Worm (Caenorhabditis elegans) whole organism, late embryonic: ENCODE measurements around the gene gldi-8.

ENCODE experiments used
- C38D4.7 ChIP-seq: fragments of 200-800 bp; sonication (Bioruptor generic); optimal IDR thresholded peaks from 2 replicates; lab custom pipeline; 2018; ENCODE audit warnings: mild to moderate bottlenecking, missing genetic modification characterization, moderate library complexity, missing compliant biosample characterization
- F13H6.1 ChIP-seq: sonication (generic microtip); optimal IDR thresholded peaks from 2 replicates; lab custom pipeline; 2016; ENCODE audit warnings: missing genetic modification characterization, missing compliant biosample characterization
- K09A11.1 ChIP-seq: sonication (generic microtip); optimal IDR thresholded peaks from 2 replicates; lab custom pipeline; 2017; ENCODE audit warnings: antibody characterized with exemption, mild to moderate bottlenecking, missing genetic modification characterization, missing compliant biosample characterization; ENCODE audit not compliant: insufficient read depth
- T23F11.4 ChIP-seq: fragments of 200-800 bp; sonication (Bioruptor generic); optimal IDR thresholded peaks from 2 replicates; lab custom pipeline; 2018; ENCODE audit warnings: mild to moderate bottlenecking, missing genetic modification characterization, missing compliant biosample characterization
- Y22D7AL.16 ChIP-seq: sonication (generic microtip); optimal IDR thresholded peaks from 2 replicates; lab custom pipeline; 2016; ENCODE audit warnings: missing genetic modification characterization, missing compliant biosample characterization
- ahr-1 ChIP-seq: sonication (generic microtip); optimal IDR thresholded peaks from 2 replicates; lab custom pipeline; 2016; ENCODE audit warnings: missing genetic modification characterization, missing compliant biosample characterization
- ama-1 ChIP-seq: fragments of 150-350 bp; optimal IDR thresholded peaks from 2 replicates; lab custom pipeline; 2014
- ceh-14 ChIP-seq: sonication (generic microtip); optimal IDR thresholded peaks from 2 replicates; lab custom pipeline; 2016; ENCODE audit warnings: missing genotype, missing genetic modification characterization, missing compliant biosample characterization
- ceh-18 ChIP-seq: sonication (generic microtip); optimal IDR thresholded peaks from 2 replicates; lab custom pipeline; 2016; ENCODE audit warnings: missing genetic modification characterization, missing compliant biosample characterization
- ceh-19 ChIP-seq: fragments of 200-800 bp; sonication (Bioruptor generic); optimal IDR thresholded peaks from 2 replicates; lab custom pipeline; 2018; ENCODE audit warnings: mild to moderate bottlenecking, missing genetic modification characterization, missing compliant biosample characterization
- ceh-2 ChIP-seq: sonication (generic microtip); optimal IDR thresholded peaks from 2 replicates; lab custom pipeline; 2016; ENCODE audit warnings: missing genotype, missing genetic modification characterization, missing compliant biosample characterization
- ceh-30 ChIP-seq: fragments of 150-350 bp; optimal IDR thresholded peaks from 2 replicates; lab custom pipeline; 2014; ENCODE audit warnings: missing biosample characterization, missing genetic modification characterization
- ceh-34 ChIP-seq: sonication (generic microtip); optimal IDR thresholded peaks from 2 replicates; lab custom pipeline; 2016; ENCODE audit warnings: mild to moderate bottlenecking, missing genetic modification characterization, missing compliant biosample characterization
- ceh-48 ChIP-seq: sonication (generic microtip); optimal IDR thresholded peaks from 2 replicates; lab custom pipeline; 2016; ENCODE audit warnings: missing genetic modification characterization, inconsistent platforms, missing compliant biosample characterization
- ceh-6 ChIP-seq: fragments of 200-800 bp; sonication (Bioruptor generic); optimal IDR thresholded peaks from 2 replicates; lab custom pipeline; 2018; ENCODE audit warnings: mild to moderate bottlenecking, missing genetic modification characterization, missing compliant biosample characterization
- che-1 ChIP-seq: sonication (generic microtip); optimal IDR thresholded peaks from 2 replicates; lab custom pipeline; 2016; ENCODE audit warnings: mild to moderate bottlenecking, missing genetic modification characterization, missing compliant biosample characterization
- dmd-4 ChIP-seq: sonication (generic microtip); optimal IDR thresholded peaks from 2 replicates; lab custom pipeline; 2016; ENCODE audit warnings: borderline replicate concordance, missing genetic modification characterization, missing compliant biosample characterization
- dve-1 ChIP-seq: sonication (generic microtip); optimal IDR thresholded peaks from 2 replicates; lab custom pipeline; 2017; ENCODE audit warnings: antibody characterized with exemption, mild to moderate bottlenecking, missing genetic modification characterization, missing compliant biosample characterization
- elt-2 ChIP-seq: sonication (generic microtip); optimal IDR thresholded peaks from 2 replicates; lab custom pipeline; 2016; ENCODE audit warnings: missing genetic modification reagents, missing genetic modification characterization, missing compliant biosample characterization
- elt-4 ChIP-seq: sonication (generic microtip); optimal IDR thresholded peaks from 2 replicates; lab custom pipeline; 2016; ENCODE audit warnings: missing genetic modification characterization, missing compliant biosample characterization
- ets-4 ChIP-seq: sonication (generic microtip); optimal IDR thresholded peaks from 2 replicates; lab custom pipeline; 2016; ENCODE audit warnings: missing genetic modification characterization, missing compliant biosample characterization
- eyg-1 ChIP-seq: sonication (generic microtip); optimal IDR thresholded peaks from 2 replicates; lab custom pipeline; 2016; ENCODE audit warnings: missing genotype, missing genetic modification characterization, missing compliant biosample characterization
- hlh-13 ChIP-seq: fragments of 200-800 bp; sonication (Bioruptor generic); optimal IDR thresholded peaks from 2 replicates; lab custom pipeline; 2018; ENCODE audit warnings: mild to moderate bottlenecking, missing genetic modification characterization, missing compliant biosample characterization
- hlh-15 ChIP-seq: sonication (generic microtip); optimal IDR thresholded peaks from 2 replicates; lab custom pipeline; 2016; ENCODE audit warnings: missing genetic modification characterization, missing compliant biosample characterization
- hlh-30 ChIP-seq: sonication (generic microtip); optimal IDR thresholded peaks from 2 replicates; lab custom pipeline; 2017; ENCODE audit warnings: antibody characterized with exemption, missing genetic modification characterization, missing compliant biosample characterization; ENCODE audit not compliant: insufficient read depth
- hlh-6 ChIP-seq: sonication (generic microtip); optimal IDR thresholded peaks from 2 replicates; lab custom pipeline; 2016; ENCODE audit warnings: missing genotype, missing genetic modification characterization, missing compliant biosample characterization
- hlh-8 ChIP-seq: sonication (generic microtip); optimal IDR thresholded peaks from 2 replicates; lab custom pipeline; 2016; ENCODE audit warnings: missing genotype, missing genetic modification characterization, missing compliant biosample characterization
- lim-6 ChIP-seq: sonication (generic microtip); optimal IDR thresholded peaks from 2 replicates; lab custom pipeline; 2016; ENCODE audit warnings: missing genetic modification characterization, missing compliant biosample characterization
- madf-2 ChIP-seq: sonication (generic microtip); optimal IDR thresholded peaks from 2 replicates; lab custom pipeline; 2017; ENCODE audit warnings: missing genetic modification characterization, missing compliant biosample characterization
- nfya-1 ChIP-seq: sonication (generic microtip); optimal IDR thresholded peaks from 2 replicates; lab custom pipeline; 2017; ENCODE audit warnings: missing genetic modification characterization, mild to moderate bottlenecking, missing compliant biosample characterization, antibody characterized with exemption, moderate library complexity
- nhr-11 ChIP-seq: fragments of 150-350 bp; optimal IDR thresholded peaks from 2 replicates; lab custom pipeline; 2014; ENCODE audit warnings: missing biosample characterization, missing genetic modification characterization
- nhr-232 ChIP-seq: sonication (generic microtip); optimal IDR thresholded peaks from 2 replicates; lab custom pipeline; 2016; ENCODE audit warnings: missing genetic modification characterization, missing compliant biosample characterization
- odd-2 ChIP-seq: sonication (generic microtip); optimal IDR thresholded peaks from 2 replicates; lab custom pipeline; 2017; ENCODE audit warnings: antibody characterized with exemption, mild to moderate bottlenecking, missing genetic modification characterization, missing compliant biosample characterization
- pat-9 ChIP-seq: fragments of 200-800 bp; sonication (Bioruptor generic); optimal IDR thresholded peaks from 2 replicates; lab custom pipeline; 2018; ENCODE audit warnings: mild to moderate bottlenecking, missing genetic modification characterization, moderate library complexity, missing compliant biosample characterization
- pha-2 ChIP-seq: sonication (generic microtip); optimal IDR thresholded peaks from 2 replicates; lab custom pipeline; 2017; ENCODE audit warnings: mild to moderate bottlenecking, missing genetic modification characterization, missing compliant biosample characterization
- pros-1 ChIP-seq: fragments of 150-350 bp; optimal IDR thresholded peaks from 2 replicates; lab custom pipeline; 2014; ENCODE audit warnings: missing biosample characterization, missing genetic modification reagents, missing genetic modification characterization
- ref-2 ChIP-seq: sonication (generic microtip); optimal IDR thresholded peaks from 2 replicates; lab custom pipeline; 2016; ENCODE audit warnings: missing genetic modification characterization, missing compliant biosample characterization
- rnt-1 ChIP-seq: sonication (generic microtip); optimal IDR thresholded peaks from 2 replicates; lab custom pipeline; 2016; ENCODE audit warnings: missing genetic modification characterization, missing compliant biosample characterization
- sdc-2 ChIP-seq: sonication (generic microtip); optimal IDR thresholded peaks from 2 replicates; lab custom pipeline; 2016; ENCODE audit warnings: missing genotype, missing genetic modification characterization, missing compliant biosample characterization
- sox-2 ChIP-seq: fragments of 200-800 bp; sonication (Bioruptor generic); IDR thresholded peaks from 2 replicates; pipeline ENCODE4 v1.3.6; 2022; ENCODE audit warnings: missing genetic modification reagents, missing genetic modification characterization, missing compliant biosample characterization
- sox-4 ChIP-seq: sonication (generic microtip); optimal IDR thresholded peaks from 2 replicates; lab custom pipeline; 2017; ENCODE audit warnings: mild to moderate bottlenecking, missing genetic modification characterization, inconsistent platforms, missing compliant biosample characterization
- syd-9 ChIP-seq: sonication (generic microtip); optimal IDR thresholded peaks from 2 replicates; lab custom pipeline; 2016; ENCODE audit warnings: mild to moderate bottlenecking, missing genetic modification characterization, moderate library complexity, missing compliant biosample characterization
- tbx-2 ChIP-seq: sonication (generic microtip); optimal IDR thresholded peaks from 2 replicates; lab custom pipeline; 2016; ENCODE audit warnings: missing genetic modification characterization, missing compliant biosample characterization
- tbx-7 ChIP-seq: sonication (generic microtip); optimal IDR thresholded peaks from 2 replicates; lab custom pipeline; 2016; ENCODE audit warnings: missing genotype, missing genetic modification characterization, missing compliant biosample characterization
- unc-55 ChIP-seq: sonication (generic microtip); optimal IDR thresholded peaks from 2 replicates; lab custom pipeline; 2017; ENCODE audit warnings: missing biosample characterization, missing genetic modification reagents, missing genetic modification characterization
- unc-86 ChIP-seq: sonication (generic microtip); optimal IDR thresholded peaks from 2 replicates; lab custom pipeline; 2016; ENCODE audit warnings: missing genetic modification characterization, missing compliant biosample characterization

Gene gldi-8

DNA sequence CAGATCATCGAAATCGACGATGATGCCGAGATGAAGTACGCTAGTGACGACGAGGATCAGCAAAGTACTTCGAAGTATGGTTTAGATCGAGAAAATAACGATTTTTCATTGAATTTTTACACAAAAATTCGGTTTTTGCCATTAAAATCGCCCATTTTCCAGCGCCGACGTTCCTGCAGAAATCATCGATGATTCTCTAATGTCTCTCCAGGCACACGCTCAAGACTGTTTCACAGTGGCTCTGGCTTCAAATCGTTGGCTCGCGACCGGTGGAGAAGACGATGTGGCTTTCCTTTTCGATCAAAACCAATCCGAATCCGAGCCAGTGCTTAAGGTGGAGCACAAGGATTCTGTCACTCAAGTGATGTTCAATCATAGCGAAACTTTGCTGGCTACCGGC is 9.9 kb upstream of the gldi-8 start:
- no peak for TF ChIP-seq nfya-1 (tag; lab: Kevin White, UChicago)
- TF ChIP-seq madf-2 (tag; lab: Kevin White, UChicago), result no peak
- no peak for TF ChIP-seq ceh-2 (tag; lab: Kevin White, UChicago)
- no peak for TF ChIP-seq sox-4
- TF ChIP-seq unc-86 (tag; lab: Kevin White, UChicago), result no peak
- TF ChIP-seq tbx-7 (tag; lab: Kevin White, UChicago), result no peak
- TF ChIP-seq pros-1, result no peak
- no peak for TF ChIP-seq lim-6 (tag; lab: Kevin White, UChicago)
- no peak for TF ChIP-seq ceh-18
- no peak for TF ChIP-seq eyg-1 (tag; lab: Kevin White, UChicago)
- no peak for TF ChIP-seq ceh-48 (tag; lab: Kevin White, UChicago)
- no peak for TF ChIP-seq ceh-19 (GFP tag; lab: Kevin White, UChicago)
- no peak for TF ChIP-seq hlh-15 (tag; lab: Kevin White, UChicago)
- no peak for TF ChIP-seq odd-2 (tag; lab: Kevin White, UChicago)

DNA sequence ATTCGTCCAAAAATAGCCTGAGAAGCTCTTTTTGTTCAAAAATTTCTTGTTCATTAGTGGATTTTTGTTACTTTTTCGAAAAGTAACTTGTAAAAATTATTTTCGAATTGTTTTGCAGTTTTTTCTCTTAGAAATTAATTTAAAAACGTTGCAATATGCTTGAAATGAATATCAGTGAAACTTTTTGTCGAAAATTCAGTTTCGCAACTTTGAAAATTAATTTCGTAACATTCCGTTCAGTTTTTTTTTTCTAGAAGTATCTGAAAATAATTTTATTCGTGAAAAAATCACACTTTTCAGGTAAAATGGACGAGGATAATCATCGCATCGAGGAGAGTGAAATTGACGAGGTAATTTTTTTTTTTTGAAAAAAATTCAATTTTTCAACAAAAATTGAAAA is 9.5 kb upstream of the gldi-8 start, which contains the start of gene Y111B2A.12:
Gene Y111B2A.12 (plus strand): TSS at position 301 of the 400 bp plus-strand sequence.
- TF ChIP-seq nhr-11 (tag; lab: Kevin White, UChicago) (no peak), ets-4 (tag; lab: Kevin White, UChicago) (no peak), C38D4.7 (GFP tag; lab: Kevin White, UChicago) (no peak), che-1 (tag; lab: Kevin White, UChicago) (no peak), F13H6.1 (tag; lab: Kevin White, UChicago) (no peak)

DNA sequence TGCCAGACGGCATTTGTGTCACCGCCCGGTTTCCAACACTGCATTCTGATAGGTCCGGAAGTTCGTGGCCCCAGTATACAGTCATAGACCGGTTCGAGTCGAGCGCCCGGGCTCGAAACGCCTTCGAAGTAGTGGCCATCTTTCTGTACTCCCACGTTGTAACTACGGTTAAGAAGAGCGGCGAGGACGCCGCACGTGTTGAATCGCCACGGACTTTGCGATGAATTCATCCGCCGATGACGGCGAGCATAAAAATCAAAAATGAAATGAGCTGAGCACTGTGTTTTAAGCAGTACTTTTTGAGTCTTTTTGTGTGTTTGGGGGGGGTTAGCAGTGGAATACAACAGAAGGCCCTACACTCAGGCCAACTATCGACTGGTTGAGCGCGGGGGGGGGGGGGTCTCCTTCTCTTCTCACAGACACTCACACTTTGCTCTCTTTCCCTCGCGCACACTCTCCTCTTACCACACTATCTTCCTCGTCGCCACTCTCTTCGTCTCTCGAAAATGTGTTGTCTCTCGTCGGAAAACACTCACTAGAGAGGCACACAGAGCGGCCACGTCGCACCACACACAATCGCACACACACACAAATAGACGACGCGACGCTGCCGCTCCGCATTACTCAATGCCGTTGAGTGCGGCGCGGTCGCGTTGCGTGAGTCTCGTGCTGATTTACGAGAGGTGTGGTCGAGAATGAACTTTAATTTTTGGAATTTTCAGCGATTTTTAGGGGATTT is 8.9 kb upstream of the gldi-8 start, which contains the start of gene epc-1:
Gene epc-1 (minus strand): TSS at position 367 of the 739 bp plus-strand sequence.
- peak; percentile 14 for TF ChIP-seq dve-1
- peak; percentile 10 for TF ChIP-seq pha-2 (tag; lab: Kevin White, UChicago)
- TF ChIP-seq F13H6.1 (tag; lab: Kevin White, UChicago), result peak; percentile 44
- TF ChIP-seq hlh-13, result no peak
- peak; percentile 40 for TF ChIP-seq T23F11.4 (GFP tag; lab: Kevin White, UChicago)
- no peak for TF ChIP-seq nhr-232 (tag; lab: Kevin White, UChicago)
- TF ChIP-seq sdc-2 (tag; lab: Kevin White, UChicago), result peak; percentile 45
- TF ChIP-seq ahr-1 (tag; lab: Kevin White, UChicago), result no peak
- TF ChIP-seq ets-4 (tag; lab: Kevin White, UChicago), result peak; percentile 62
- TF ChIP-seq elt-2 (tag; lab: Kevin White, UChicago), result peak; percentile 45
- peak; percentile 84 for TF ChIP-seq ceh-34 (tag; lab: Kevin White, UChicago)
- TF ChIP-seq che-1 (tag; lab: Kevin White, UChicago), result peak; percentile 60
- TF ChIP-seq unc-55 (GFP tag; lab: Kevin White, UChicago), result peak; percentile 93
- no peak for TF ChIP-seq dmd-4
- TF ChIP-seq pros-1, result peak; percentile 47
- no peak for TF ChIP-seq elt-4 (tag; lab: Kevin White, UChicago)
- TF ChIP-seq hlh-30 (tag; lab: Kevin White, UChicago), result peak; percentile 95
- TF ChIP-seq hlh-6 (tag; lab: Kevin White, UChicago), result no peak
- peak; percentile 42 for TF ChIP-seq rnt-1 (tag; lab: Kevin White, UChicago)
- TF ChIP-seq ref-2 (tag; lab: Kevin White, UChicago), result peak; percentile 90
- no peak; the same call in 1 of the 2 replicates for TF ChIP-seq sox-2
- TF ChIP-seq madf-2 (tag; lab: Kevin White, UChicago), result peak; percentile 37
- no peak for TF ChIP-seq ceh-30 (tag; lab: Kevin White, UChicago)
- TF ChIP-seq ama-1, result peak; percentile 70
- peak; percentile 49 for TF ChIP-seq ceh-6 (GFP tag; lab: Kevin White, UChicago)
- TF ChIP-seq ceh-48 (tag; lab: Kevin White, UChicago), result peak; percentile 32
- peak; percentile 14 for TF ChIP-seq unc-86 (tag; lab: Kevin White, UChicago)
- peak; percentile 96 for TF ChIP-seq nfya-1 (tag; lab: Kevin White, UChicago)
- peak; percentile 10 for TF ChIP-seq K09A11.1 (tag; lab: Kevin White, UChicago)
- peak; percentile 8 for TF ChIP-seq hlh-8 (tag; lab: Kevin White, UChicago)
- TF ChIP-seq ceh-14 (tag; lab: Kevin White, UChicago), result peak; percentile 63
- peak; percentile 12 for TF ChIP-seq syd-9
- TF ChIP-seq pat-9 (tag; lab: Kevin White, UChicago), result no peak
- peak; percentile 27 for TF ChIP-seq C38D4.7 (GFP tag; lab: Kevin White, UChicago)
- peak; percentile 33 for TF ChIP-seq ceh-2 (tag; lab: Kevin White, UChicago)
- TF ChIP-seq Y22D7AL.16 (tag; lab: Kevin White, UChicago), result no peak
- peak; percentile 82 for TF ChIP-seq tbx-2 (tag; lab: Kevin White, UChicago)
- no peak for TF ChIP-seq sox-4
